Worm (Caenorhabditis elegans): ENCODE data around the gene Y39A3A.4.

DNA sequence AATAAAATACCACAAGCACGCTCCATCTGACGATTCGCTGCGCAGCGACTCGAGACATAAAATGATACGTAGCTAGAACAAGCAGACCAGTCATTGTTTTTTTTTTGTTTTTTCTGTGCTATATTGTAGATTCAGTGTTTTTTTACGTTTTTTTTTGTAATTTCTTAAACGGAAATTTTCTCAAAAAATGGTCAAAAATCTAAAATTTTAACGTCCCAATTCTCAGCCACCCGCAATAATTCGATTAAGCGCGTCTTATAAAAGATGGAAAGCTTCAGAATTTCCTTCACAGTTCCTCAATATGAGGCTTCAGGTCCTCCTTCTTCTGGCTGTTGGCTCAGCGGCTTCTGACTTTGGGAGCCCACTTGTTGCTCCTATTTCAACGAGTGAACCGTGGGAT is 41.1 kb upstream of the Y39A3A.4 start, which contains the start of gene Y48G9A.6:
- no peak for TF ChIP-seq R02D3.7 (tag; optimal IDR thresholded peaks at IDR 0.05)
- TF ChIP-seq mxl-3 (GFP tag; optimal IDR thresholded peaks at IDR 0.05) = no peak
- no peak for TF ChIP-seq mdl-1 (tag; optimal IDR thresholded peaks at IDR 0.05)
- no peak for TF ChIP-seq tag-97 (GFP tag; IDR thresholded peaks at IDR 0.05)

Measured in whole organism, L4 larva.